Worm (Caenorhabditis elegans): Measurements from ENCODE around the gene pals-25.

DNA sequence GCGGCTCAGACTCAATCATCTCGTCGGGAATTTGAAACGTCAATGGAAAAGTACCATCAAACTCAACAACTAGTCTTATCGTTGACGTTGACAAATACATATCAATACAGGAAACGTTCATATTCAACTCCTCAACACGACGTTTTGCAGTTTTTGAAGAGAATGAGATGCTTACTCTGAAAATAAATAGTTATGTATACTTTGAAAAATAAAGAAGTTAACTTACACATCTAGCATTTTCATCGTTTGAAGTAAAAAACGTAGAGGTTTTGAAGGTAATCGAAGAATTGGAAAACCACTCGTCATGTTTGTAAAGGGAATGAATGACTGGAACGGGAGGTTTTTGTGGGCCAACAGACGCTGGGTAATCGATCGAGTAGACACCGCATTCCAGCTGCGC, 6.6 kb downstream of the pals-25 start, which contains the start of gene fbxb-81:
- TF ChIP-seq cog-1 (tag; optimal IDR thresholded peaks at IDR 0.05) (no peak), flt-1 (GFP tag; IDR thresholded peaks at IDR 0.05) (no peak), tab-1 (GFP tag; IDR thresholded peaks at IDR 0.05) (no peak), klf-2 (GFP tag; conservative IDR thresholded peaks at IDR 0.05) (no peak), ztf-29 (GFP tag; IDR thresholded peaks at IDR 0.05) (no peak), ref-1 (GFP tag; conservative IDR thresholded peaks at IDR 0.05) (no peak)

Data from whole organism, midembryonic.